Worm (Caenorhabditis elegans) whole organism, L1 larva: ENCODE measurements around the gene spon-1.

Experiments
- nhr-237 ChIP-seq: fragments of 150-350 bp; optimal IDR thresholded peaks from 2 replicates; lab custom pipeline; 2014; ENCODE audit warnings: missing biosample characterization, missing genetic modification characterization
- nhr-76 ChIP-seq: sonication (generic microtip); optimal IDR thresholded peaks from 2 replicates; lab custom pipeline; 2017; ENCODE audit warnings: missing biosample characterization, missing genetic modification characterization
- nhr-77 ChIP-seq: fragments of 150-350 bp; optimal IDR thresholded peaks from 2 replicates; lab custom pipeline; 2014; ENCODE audit warnings: missing biosample characterization, missing genetic modification characterization

DNA sequence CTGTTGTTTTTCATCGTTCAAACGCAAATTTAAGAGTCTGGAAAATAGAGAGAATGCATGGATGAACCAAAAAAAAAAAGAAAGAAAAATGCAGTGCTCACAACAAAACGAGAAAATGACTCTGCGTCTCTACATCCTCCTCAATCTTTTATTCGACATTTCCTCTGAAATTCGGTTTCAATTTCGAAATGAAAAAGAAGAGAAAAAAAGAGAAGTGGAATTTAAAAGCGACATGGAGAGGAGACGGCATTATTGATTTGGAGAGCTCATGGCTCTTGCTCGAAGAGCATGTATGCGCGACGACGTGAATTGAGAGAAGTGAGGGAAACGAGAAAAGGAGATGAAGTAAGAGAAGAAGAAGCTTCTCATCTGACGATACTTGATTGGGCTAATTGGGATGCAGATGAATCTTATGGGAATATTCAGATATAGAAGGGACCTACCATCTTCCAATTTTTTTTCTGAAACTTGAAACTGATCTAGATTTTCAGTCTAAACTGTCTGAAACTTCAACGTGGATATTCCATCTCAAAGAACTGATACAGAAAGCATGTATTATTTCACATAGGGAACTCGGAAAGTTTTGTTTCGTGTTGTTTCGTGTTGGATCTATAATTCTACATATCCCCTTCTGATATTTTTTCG lies 5.2 kb upstream of the spon-1 start:
- TF ChIP-seq nhr-77 (tag; lab: Kevin White, UChicago) (no peak), nhr-237 (tag; lab: Kevin White, UChicago) (no peak), nhr-76 (tag; lab: Kevin White, UChicago) (no peak)
